Worm (Caenorhabditis elegans): Measurements from ENCODE around the gene K03D3.2.

The K03D3.2 gene

ce11 chrIV:16346514-16346913 lies 18.1 kb upstream of the K03D3.2 start, which contains the start of gene C35D6.3:
Gene C35D6.3 (plus strand): TSS chrIV:16346814.
- TF ChIP-seq F13H6.1 (tag; optimal IDR thresholded peaks at IDR 0.05), result no peak
- TF ChIP-seq lin-39 (tag; optimal IDR thresholded peaks at IDR 0.05), result no peak
- TF ChIP-seq nhr-129 (tag; optimal IDR thresholded peaks at IDR 0.05), result no peak
- no peak for TF ChIP-seq sma-3 (GFP tag; optimal IDR thresholded peaks at IDR 0.05)
- no peak for TF ChIP-seq dmd-4 (tag; optimal IDR thresholded peaks at IDR 0.05)
- TF ChIP-seq lin-11 (tag; optimal IDR thresholded peaks at IDR 0.05), result no peak
- no peak for TF ChIP-seq fos-1 (tag; optimal IDR thresholded peaks at IDR 0.05)
- no peak for TF ChIP-seq nhr-237 (tag; optimal IDR thresholded peaks at IDR 0.05)
- no peak for TF ChIP-seq unc-39 (tag; optimal IDR thresholded peaks at IDR 0.05)
- TF ChIP-seq nhr-77 (tag; optimal IDR thresholded peaks at IDR 0.05), result no peak
- no peak for TF ChIP-seq ztf-4 (tag; optimal IDR thresholded peaks at IDR 0.05)
- TF ChIP-seq unc-62 (GFP tag; optimal IDR thresholded peaks at IDR 0.05), result no peak

- TF ChIP-seq sma-3 (GFP tag; optimal IDR thresholded peaks at IDR 0.05) (no peak), sem-4 (tag; optimal IDR thresholded peaks at IDR 0.05) (no peak), Y55F3AM.14 (GFP tag; optimal IDR thresholded peaks at IDR 0.05) (no peak), ZK546.5 (tag; optimal IDR thresholded peaks at IDR 0.05) (no peak), sma-9 (GFP tag; optimal IDR thresholded peaks at IDR 0.05) (no peak), sma-9 (tag; optimal IDR thresholded peaks at IDR 0.05) (no peak), dmd-4 (tag; optimal IDR thresholded peaks at IDR 0.05) (no peak), ztf-1 (GFP tag; conservative IDR thresholded peaks at IDR 0.05) (no peak), peb-1 (tag; optimal IDR thresholded peaks at IDR 0.05) (no peak), mdl-1 (tag; optimal IDR thresholded peaks at IDR 0.05) (no peak), fos-1 (tag; optimal IDR thresholded peaks at IDR 0.05) (no peak), nhr-77 (tag; optimal IDR thresholded peaks at IDR 0.05) (no peak), R02D3.7 (tag; optimal IDR thresholded peaks at IDR 0.05) (no peak), C34F6.9 (tag; optimal IDR thresholded peaks at IDR 0.05) (no peak), nhr-6 (tag; optimal IDR thresholded peaks at IDR 0.05) (no peak)
Observed at ce11 chrIV:16336721-16337120, 8.3 kb upstream of the K03D3.2 start, which contains the start of gene C35D6.13. Gene C35D6.13 (plus strand): TSS chrIV:16337021.

- TF ChIP-seq mdl-1 (tag; optimal IDR thresholded peaks at IDR 0.05), result no peak
- TF ChIP-seq ceh-82 (tag; optimal IDR thresholded peaks at IDR 0.05), result no peak
- TF ChIP-seq ztf-4 (tag; optimal IDR thresholded peaks at IDR 0.05), result no peak
- TF ChIP-seq aly-2 (tag; optimal IDR thresholded peaks at IDR 0.05), result no peak
- no peak for TF ChIP-seq crh-2 (tag; optimal IDR thresholded peaks at IDR 0.05)
- no peak for TF ChIP-seq Y55F3AM.14 (GFP tag; optimal IDR thresholded peaks at IDR 0.05)
- TF ChIP-seq elt-1 (tag; optimal IDR thresholded peaks at IDR 0.05), result no peak
- TF ChIP-seq nhr-23 (tag; optimal IDR thresholded peaks at IDR 0.05), result no peak
- TF ChIP-seq alr-1 (tag; optimal IDR thresholded peaks at IDR 0.05), result no peak
- TF ChIP-seq lsy-2 (tag; optimal IDR thresholded peaks at IDR 0.05), result no peak
- no peak for TF ChIP-seq unc-62 (GFP tag; optimal IDR thresholded peaks at IDR 0.05)
- TF ChIP-seq nhr-25 (tag; optimal IDR thresholded peaks at IDR 0.05), result no peak
- no peak for TF ChIP-seq mab-5 (tag; optimal IDR thresholded peaks at IDR 0.05)
Observed at ce11 chrIV:16335037-16335436, 6.6 kb upstream of the K03D3.2 start, which contains the start of gene srz-38. Gene srz-38 (plus strand): TSS chrIV:16335337.

- no peak for TF ChIP-seq fos-1 (tag; optimal IDR thresholded peaks at IDR 0.05)
- no peak for TF ChIP-seq ztf-1 (GFP tag; conservative IDR thresholded peaks at IDR 0.05)
- TF ChIP-seq ztf-4 (tag; optimal IDR thresholded peaks at IDR 0.05), result no peak
- TF ChIP-seq egl-27 (tag; optimal IDR thresholded peaks at IDR 0.05), result no peak
Observed at ce11 chrIV:16333121-16333520, 4.7 kb upstream of the K03D3.2 start.

ce11 chrIV:16332585-16332984 lies 4.2 kb upstream of the K03D3.2 start, which contains the start of gene srz-71:
Gene srz-71 (plus strand): TSS chrIV:16332885.
- TF ChIP-seq peb-1 (tag; optimal IDR thresholded peaks at IDR 0.05), result no peak
- TF ChIP-seq ceh-16 (tag; optimal IDR thresholded peaks at IDR 0.05), result no peak
- TF ChIP-seq ama-1 (optimal IDR thresholded peaks at IDR 0.05), result no peak
- no peak for TF ChIP-seq ztf-1 (GFP tag; conservative IDR thresholded peaks at IDR 0.05)
- no peak for TF ChIP-seq gmeb-1 (tag; optimal IDR thresholded peaks at IDR 0.05)
- TF ChIP-seq lin-13 (GFP tag; optimal IDR thresholded peaks at IDR 0.05), result no peak
- TF ChIP-seq ztf-11 (tag; optimal IDR thresholded peaks at IDR 0.05), result no peak
- no peak for TF ChIP-seq lin-11 (tag; optimal IDR thresholded peaks at IDR 0.05)

Measured in whole organism, L2 larva.